Fruit fly (Drosophila melanogaster): ENCODE measurements around the gene Svil.
A peak's percentile ranks its signal among the peaks of the same experiment; 100 is the strongest.

DNA sequence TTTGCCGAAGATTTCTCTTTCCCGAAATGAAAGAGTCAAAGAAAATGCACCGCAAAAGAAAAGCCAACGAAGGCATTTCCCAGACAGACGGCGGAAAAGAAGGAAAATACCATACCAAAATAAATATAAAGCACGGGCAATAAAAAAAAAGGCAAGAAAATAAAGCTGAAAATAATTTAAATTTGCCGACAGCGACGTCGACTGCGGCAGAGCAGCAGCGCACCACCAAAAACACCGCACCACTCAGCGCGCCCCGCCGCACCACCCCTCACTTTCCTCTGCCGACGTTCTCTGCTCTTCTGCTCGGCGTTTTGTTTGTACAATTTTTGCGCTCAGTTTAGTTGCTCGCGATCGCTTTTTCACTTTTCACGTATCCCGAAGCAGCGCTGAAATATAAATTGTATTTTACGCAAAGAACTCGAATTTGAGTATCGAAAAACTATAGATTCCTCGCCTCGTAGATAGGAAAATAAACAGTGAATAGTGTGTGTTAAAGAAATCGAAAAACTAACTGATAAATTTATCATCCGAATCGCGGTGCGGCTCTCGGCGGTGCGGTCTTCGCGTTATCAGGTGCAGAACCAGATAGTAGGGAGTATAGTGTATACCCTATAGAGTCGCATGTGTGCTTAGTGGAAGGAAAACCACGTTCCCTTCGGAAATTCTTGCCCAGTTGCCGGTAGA, 80.2 kb downstream of the Svil start:
- TF ChIP-seq spab (GFP tag; optimal IDR thresholded peaks at IDR 0.05), result no peak
- no peak for TF ChIP-seq Hr39 (GFP tag; optimal IDR thresholded peaks at IDR 0.05)
- peak; percentile 59 for TF ChIP-seq eg (GFP tag; IDR thresholded peaks at IDR 0.05)
- TF ChIP-seq Blimp-1 (GFP tag; optimal IDR thresholded peaks at IDR 0.05), result no peak
- no peak for TF ChIP-seq achi (GFP tag; optimal IDR thresholded peaks at IDR 0.05)
- TF ChIP-seq net (GFP tag; optimal IDR thresholded peaks at IDR 0.05), result no peak
- TF ChIP-seq Gug (GFP tag; IDR thresholded peaks at IDR 0.05), result no peak
